Fruit fly (Drosophila melanogaster): ENCODE results near the gene Lgr4.

Lgr4 gene

DNA sequence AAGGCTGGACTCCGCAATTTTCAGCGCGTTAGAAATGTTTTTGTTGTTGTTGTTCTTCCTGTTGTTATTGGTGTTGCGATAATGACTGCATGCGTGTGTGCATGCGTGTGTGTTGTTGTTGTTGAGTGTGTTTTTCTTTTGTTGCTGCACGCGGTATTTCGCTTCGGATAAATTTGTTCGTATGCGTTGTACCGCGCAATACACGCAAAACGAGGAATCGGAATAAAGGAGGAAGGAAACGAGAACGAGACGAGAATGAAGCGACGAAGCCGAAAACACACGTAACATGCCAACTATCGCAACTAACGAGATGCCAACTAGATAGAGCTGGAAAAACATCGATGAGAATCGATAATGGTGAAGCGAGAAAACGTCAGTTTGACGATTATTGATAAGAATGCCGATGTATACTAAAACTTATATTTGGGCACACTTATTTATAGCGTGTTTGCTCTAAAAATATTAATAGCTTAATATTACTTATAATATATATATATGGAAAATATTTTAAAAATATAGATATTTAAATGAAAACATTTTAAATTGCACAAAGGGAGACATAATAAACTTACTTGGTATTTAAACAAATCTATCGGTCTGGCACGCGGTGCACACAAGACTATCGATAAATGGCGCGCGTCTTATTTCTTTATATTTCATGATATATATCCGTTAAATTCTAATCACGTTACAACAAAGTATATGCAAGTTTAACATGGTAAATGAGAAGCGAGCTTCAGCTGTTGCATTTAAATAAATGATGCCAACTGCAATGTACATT is 22.6 kb upstream of the Lgr4 start, which contains the start of gene sno (continued):
- TF ChIP-seq caup (GFP tag; optimal IDR thresholded peaks at IDR 0.05; ENCODE audit: severe bottlenecking) (no peak), inv (GFP tag; IDR thresholded peaks at IDR 0.05; ENCODE audit: partially characterized antibody) (peak; percentile 87), HLHmδ (GFP tag; optimal IDR thresholded peaks at IDR 0.05) (no peak), Ravus (GFP tag; IDR thresholded peaks at IDR 0.05) (no peak), CG1602 (GFP tag; optimal IDR thresholded peaks at IDR 0.05) (no peak), CG9727 (GFP tag; optimal IDR thresholded peaks at IDR 0.05) (no peak), CG17186 (GFP tag; optimal IDR thresholded peaks at IDR 0.05) (no peak), CG6272 (GFP tag; IDR thresholded peaks at IDR 0.05) (no peak), mirr (GFP tag; optimal IDR thresholded peaks at IDR 0.05) (no peak), CG7963 (GFP tag; IDR thresholded peaks at IDR 0.05; ENCODE audit: partially characterized antibody) (peak; percentile 83; the same call in 2 of the 3 replicates), CG17912 (GFP tag; optimal IDR thresholded peaks at IDR 0.05) (no peak), Gsc (GFP tag; IDR thresholded peaks at IDR 0.05) (no peak), Trl (optimal IDR thresholded peaks at IDR 0.05) (no peak), Trl (GFP tag; optimal IDR thresholded peaks at IDR 0.05) (no peak), CG3838 (GFP tag; optimal IDR thresholded peaks at IDR 0.05) (no peak), Kr (GFP tag; optimal IDR thresholded peaks at IDR 0.05) (no peak), CG8359 (GFP tag; optimal IDR thresholded peaks at IDR 0.05; ENCODE audit: borderline replicate concordance) (no peak), CG9797 (GFP tag; optimal IDR thresholded peaks at IDR 0.05) (peak; percentile 26), CG11398 (GFP tag; optimal IDR thresholded peaks at IDR 0.05) (no peak), dysf (GFP tag; IDR thresholded peaks at IDR 0.05) (no peak), Sox100B (GFP tag; optimal IDR thresholded peaks at IDR 0.05) (no peak), org-1 (GFP tag; optimal IDR thresholded peaks at IDR 0.05) (no peak), CG17328 (GFP tag; IDR thresholded peaks at IDR 0.05) (peak; percentile 10; the same call in 1 of the 2 replicates), CG3407 (GFP tag; optimal IDR thresholded peaks at IDR 0.05) (no peak), yki (optimal IDR thresholded peaks at IDR 0.05) (no peak), CG3726 (GFP tag; IDR thresholded peaks at IDR 0.05) (no peak), bcd (GFP tag; optimal IDR thresholded peaks at IDR 0.05) (no peak), CG11723 (GFP tag; optimal IDR thresholded peaks at IDR 0.05) (no peak), nerfin-1 (tag; optimal IDR thresholded peaks at IDR 0.05) (no peak), CG30020 (tag; optimal IDR thresholded peaks at IDR 0.05) (peak; percentile 23), CG43689 (GFP tag; IDR thresholded peaks at IDR 0.05) (no peak), eyg (GFP tag; optimal IDR thresholded peaks at IDR 0.05) (no peak), cato (GFP tag; optimal IDR thresholded peaks at IDR 0.05; ENCODE audit: borderline replicate concordance) (no peak), ap (GFP tag; IDR thresholded peaks at IDR 0.05) (no peak), CG12299 (tag; optimal IDR thresholded peaks at IDR 0.05) (no peak), CG14860 (GFP tag; IDR thresholded peaks at IDR 0.05; ENCODE audit: partially characterized antibody) (peak; percentile 82), Ets65A (GFP tag) (no peak), CG34422 (GFP tag; IDR thresholded peaks at IDR 0.05) (peak; percentile 14; the same call in 1 of the 3 replicates), GATAe (GFP tag; conservative IDR thresholded peaks at IDR 0.05) (no peak), D19B (GFP tag; optimal IDR thresholded peaks at IDR 0.05) (no peak), CG9817 (tag; optimal IDR thresholded peaks at IDR 0.05) (no peak), crc (GFP tag; optimal IDR thresholded peaks at IDR 0.05) (no peak), salm (tag; optimal IDR thresholded peaks at IDR 0.05) (no peak), CG6654 (GFP tag; optimal IDR thresholded peaks at IDR 0.05) (no peak), CG12155 (GFP tag; optimal IDR thresholded peaks at IDR 0.05) (peak; percentile 86), CG2120 (GFP tag; optimal IDR thresholded peaks at IDR 0.05) (no peak), CG4820 (GFP tag; optimal IDR thresholded peaks at IDR 0.05) (no peak), her (GFP tag; optimal IDR thresholded peaks at IDR 0.05) (peak; percentile 1), CG10431 (GFP tag; optimal IDR thresholded peaks at IDR 0.05) (no peak), CG31365 (tag; optimal IDR thresholded peaks at IDR 0.05) (no peak), gcm2 (GFP tag; optimal IDR thresholded peaks at IDR 0.05) (no peak)

Data from whole organism, embryonic.